Worm (Caenorhabditis elegans): ENCODE measurements around the gene ina-1.
A peak's percentile ranks its signal among the peaks of the same experiment; 100 is the strongest.

ina-1 gene

DNA sequence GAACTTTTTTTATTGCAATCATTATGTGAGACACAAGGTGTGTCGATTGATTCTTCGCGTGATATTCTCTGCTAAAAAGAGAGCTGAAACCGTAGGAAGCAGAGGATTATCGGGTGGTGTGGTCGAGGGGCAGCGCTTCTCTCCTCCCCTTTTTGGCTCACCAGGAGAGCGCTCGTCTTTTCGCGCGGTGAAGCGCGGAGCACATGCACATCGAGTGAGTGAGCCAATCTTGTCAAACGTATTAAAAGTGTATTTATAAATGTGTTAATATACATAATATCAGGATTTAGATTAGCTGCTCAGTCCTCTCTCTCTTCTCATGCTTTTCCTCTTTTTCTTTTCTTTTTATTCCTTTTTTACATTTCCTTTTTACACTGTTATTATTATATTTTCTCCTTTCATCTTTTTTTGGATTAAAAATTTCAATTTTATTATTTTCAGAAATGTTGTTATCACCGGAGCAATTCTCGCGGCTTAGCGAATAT is 9.9 kb downstream of the ina-1 start, which contains the start of gene dgk-3:
Gene dgk-3, plus strand, starts transcription at position 435 of the 485 bp plus-strand sequence.
- no peak for TF ChIP-seq zfp-2 (tag; optimal IDR thresholded peaks at IDR 0.05)
- peak; percentile 58 for TF ChIP-seq aha-1 (tag)

DNA sequence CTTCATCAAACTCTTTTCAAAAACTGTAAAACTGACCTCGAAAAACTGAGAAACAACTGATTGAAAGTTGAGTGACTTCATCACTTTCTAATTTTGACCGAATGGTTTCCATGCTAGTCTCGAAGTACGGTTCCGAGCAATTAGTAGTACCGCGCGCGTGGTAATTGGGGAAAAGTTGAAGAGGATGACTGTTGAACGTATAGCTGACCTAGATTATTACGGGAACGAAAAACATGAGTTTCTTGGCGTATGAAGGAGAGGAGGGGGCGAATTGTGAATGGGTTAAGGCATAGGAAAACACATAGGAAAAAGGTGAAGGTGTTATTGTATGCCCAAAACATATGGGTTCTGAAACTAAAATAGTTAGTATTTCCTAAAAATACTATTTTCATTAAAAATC is 11.0 kb downstream of the ina-1 start, which contains the start of gene ptr-9:
Gene ptr-9, minus strand, starts transcription at position 101 of the 400 bp plus-strand sequence.
- TF ChIP-seq unc-62 (GFP tag; optimal IDR thresholded peaks at IDR 0.05 in 1 of 2) (peak in 1 of 2 experiments; percentile 39), unc-62 (tag; optimal IDR thresholded peaks at IDR 0.05) (no peak), fkh-10 (GFP tag; optimal IDR thresholded peaks at IDR 0.05) (no peak), mdl-1 (tag; optimal IDR thresholded peaks at IDR 0.05) (no peak)

DNA sequence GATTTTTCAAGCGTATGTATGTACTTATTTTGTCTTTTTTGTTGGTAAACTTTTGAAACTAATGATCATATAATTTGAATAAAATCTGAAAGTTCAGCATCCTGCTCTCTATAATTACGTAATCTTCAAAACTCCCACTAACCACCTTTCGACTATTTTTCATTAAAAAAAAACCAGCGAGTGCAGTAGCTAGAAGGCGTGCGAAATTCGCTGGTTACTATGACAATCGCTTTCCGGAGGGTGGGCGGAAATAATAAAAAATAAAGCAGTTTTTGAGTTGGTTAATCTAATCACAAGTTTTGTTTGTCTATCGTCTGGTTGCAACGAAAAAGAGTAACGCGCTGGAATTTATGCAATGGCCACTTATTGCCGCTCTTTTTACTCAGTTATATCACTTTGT is 17.8 kb downstream of the ina-1 start, which contains the start of gene irld-34:
Gene irld-34, plus strand, starts transcription at position 301 of the 400 bp plus-strand sequence.
- no peak for TF ChIP-seq saeg-2 (GFP tag; IDR thresholded peaks at IDR 0.05)

DNA sequence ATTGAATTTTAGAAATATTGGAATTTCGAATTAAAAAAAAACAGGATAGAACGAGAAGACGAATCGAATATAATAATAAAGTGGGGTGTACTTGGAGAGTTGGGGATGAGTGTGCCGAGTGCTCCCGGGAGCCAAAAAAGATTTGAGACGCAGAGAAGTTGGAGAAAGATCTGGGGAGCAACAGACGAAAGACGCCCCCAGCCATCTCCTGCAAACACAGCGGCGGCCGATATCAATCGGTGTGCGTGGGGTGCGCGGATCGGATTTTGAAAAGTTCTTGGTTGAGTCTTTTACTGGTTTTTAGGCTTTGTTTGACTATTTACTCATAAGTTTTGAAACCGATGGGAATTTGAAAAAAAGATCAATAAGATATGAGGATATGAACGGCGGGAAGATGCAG is 18.8 kb downstream of the ina-1 start, which contains the start of gene nhl-1:
Gene nhl-1, minus strand, starts transcription at position 101 of the 400 bp plus-strand sequence.
- no peak for TF ChIP-seq nhr-111 (GFP tag; optimal IDR thresholded peaks at IDR 0.05)
- no peak for TF ChIP-seq egl-27 (tag; optimal IDR thresholded peaks at IDR 0.05)
- TF ChIP-seq sdz-12 (GFP tag; optimal IDR thresholded peaks at IDR 0.05) = no peak
- no peak for TF ChIP-seq ceh-20 (GFP tag; IDR thresholded peaks at IDR 0.05)
- no peak for TF ChIP-seq zip-11 (GFP tag; IDR thresholded peaks at IDR 0.05)
- TF ChIP-seq zfp-2 (tag; optimal IDR thresholded peaks at IDR 0.05) = no peak
- TF ChIP-seq pha-4 (GFP tag; IDR thresholded peaks at IDR 0.05) = no peak
- TF ChIP-seq pha-4 (tag; optimal IDR thresholded peaks at IDR 0.05) = no peak
- no peak for TF ChIP-seq F49E8.2 (tag; optimal IDR thresholded peaks at IDR 0.05; ENCODE audit: borderline replicate concordance)
- TF ChIP-seq lin-13 (GFP tag; optimal IDR thresholded peaks at IDR 0.05) = no peak
- no peak for TF ChIP-seq nhr-6 (tag; optimal IDR thresholded peaks at IDR 0.05)
- no peak for TF ChIP-seq mxl-3 (GFP tag; optimal IDR thresholded peaks at IDR 0.05)
- TF ChIP-seq skn-1 (tag; optimal IDR thresholded peaks at IDR 0.05) = no peak
- TF ChIP-seq nhr-10 (tag; optimal IDR thresholded peaks at IDR 0.05) = no peak
- TF ChIP-seq mep-1 (tag; optimal IDR thresholded peaks at IDR 0.05) = no peak
- no peak for TF ChIP-seq dve-1 (tag; optimal IDR thresholded peaks at IDR 0.05; ENCODE audit: insufficient read depth)
- no peak for TF ChIP-seq nhr-41 (GFP tag; IDR thresholded peaks at IDR 0.05)
- no peak for TF ChIP-seq hlh-30 (tag; optimal IDR thresholded peaks at IDR 0.05; ENCODE audit: insufficient read depth)
- TF ChIP-seq unc-39 (tag; optimal IDR thresholded peaks at IDR 0.05) = no peak
- no peak for TF ChIP-seq lsy-2 (tag; optimal IDR thresholded peaks at IDR 0.05)

DNA sequence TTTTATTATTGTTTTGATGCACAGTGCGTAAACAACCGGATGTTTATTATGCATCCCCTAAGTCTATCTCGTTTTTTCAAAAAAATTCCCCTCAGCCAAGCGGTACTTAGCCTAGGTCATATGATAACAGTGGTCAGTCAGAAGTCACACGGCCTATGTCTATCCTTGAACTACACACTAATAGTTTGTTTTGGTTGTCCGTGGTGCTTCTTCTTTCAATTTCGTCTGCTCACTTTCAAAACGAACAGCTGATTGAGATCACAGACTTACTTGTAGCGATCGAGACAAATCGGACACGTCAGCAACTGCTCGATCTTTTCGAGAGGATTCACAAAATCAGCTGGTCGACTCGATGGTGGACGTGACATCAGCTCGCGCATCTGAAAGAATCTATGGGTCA is 19.7 kb downstream of the ina-1 start:
- TF ChIP-seq zip-2 (tag; optimal IDR thresholded peaks at IDR 0.05) = no peak
- peak in 1 of 2 experiments; percentile 9 for TF ChIP-seq daf-16 (GFP tag; optimal IDR thresholded peaks at IDR 0.05)
- TF ChIP-seq daf-16 (tag; optimal IDR thresholded peaks at IDR 0.05) = no peak
- TF ChIP-seq ceh-28 (tag; optimal IDR thresholded peaks at IDR 0.05) = no peak
- TF ChIP-seq set-16 (GFP tag; IDR thresholded peaks at IDR 0.05) = no peak
- no peak for TF ChIP-seq cey-2 (tag; optimal IDR thresholded peaks at IDR 0.05; ENCODE audit: borderline replicate concordance, insufficient read depth)
- no peak for TF ChIP-seq mep-1 (tag; optimal IDR thresholded peaks at IDR 0.05)
- TF ChIP-seq nhr-11 (tag; optimal IDR thresholded peaks at IDR 0.05) = peak; percentile 17
- TF ChIP-seq hlh-30 (tag; optimal IDR thresholded peaks at IDR 0.05; ENCODE audit: insufficient read depth) = peak; percentile 27
- TF ChIP-seq pqm-1 (tag; optimal IDR thresholded peaks at IDR 0.05) = no peak
